Fruit fly (Drosophila melanogaster) S2 (cell line): ENCODE results near the gene Sgsh.

Source experiments
- CG8478 ChIP-seq: fragments of >200 bp; optimal IDR thresholded peaks from 2 replicates; lab custom pipeline; 2018
- CTCF ChIP-seq, 2 experiments: fragments of >200 bp; optimal IDR thresholded peaks; 2 replicates each; lab custom pipeline; 2018

- TF ChIP-seq CTCF (optimal IDR thresholded peaks at IDR 0.05; lab: Kevin White, UChicago) = no peak
- no peak for TF ChIP-seq CG8478 (lab: Kevin White, UChicago)
Observed at dm6 chr3R:18912782-18913331, at the start of gene Sgsh.
